Worm (Caenorhabditis elegans) whole organism, L1 larva: ENCODE data around the gene rskd-1.

ENCODE experiments used
- C04F5.9 ChIP-seq: sonication (generic microtip); optimal IDR thresholded peaks from 2 replicates; lab custom pipeline; 2016; ENCODE audit warnings: missing genetic modification characterization, missing compliant biosample characterization
- C16A3.4 ChIP-seq: fragments of 150-350 bp; optimal IDR thresholded peaks from 2 replicates; lab custom pipeline; 2014; ENCODE audit warnings: missing biosample characterization, missing genetic modification characterization
- Y116A8C.19 ChIP-seq: sonication (generic microtip); optimal IDR thresholded peaks from 2 replicates; lab custom pipeline; 2016; ENCODE audit warnings: missing compliant biosample characterization, missing genetic modification characterization, borderline replicate concordance
- aha-1 ChIP-seq: fragments of 150-350 bp; optimal IDR thresholded peaks from 2 replicates; lab custom pipeline; 2014; ENCODE audit warnings: missing biosample characterization, missing genetic modification characterization
- ama-1 ChIP-seq: fragments of 150-350 bp; optimal IDR thresholded peaks from 2 replicates; lab custom pipeline; 2014
- blmp-1 ChIP-seq: fragments of 150-350 bp; optimal IDR thresholded peaks from 2 replicates; lab custom pipeline; 2014; ENCODE audit warnings: missing biosample characterization, missing genetic modification characterization
- ceh-90 ChIP-seq: sonication (generic microtip); optimal IDR thresholded peaks from 2 replicates; lab custom pipeline; 2016; ENCODE audit warnings: missing genetic modification characterization, missing compliant biosample characterization
- dpl-1 ChIP-seq, 3 experiments: fragments of 150-350 bp in 2 of 3; sonication (generic microtip) in 1 of 3; optimal IDR thresholded peaks; 2 replicates each; lab custom pipeline; 2014 to 2017; ENCODE audit warnings: missing biosample characterization in 3 of 3, missing genetic modification characterization in 3 of 3, missing genetic modification reagents in 3 of 3
- dsc-1 ChIP-seq: sonication (generic microtip); optimal IDR thresholded peaks from 2 replicates; lab custom pipeline; 2016; ENCODE audit warnings: mild to moderate bottlenecking, missing genetic modification characterization, missing compliant biosample characterization
- efl-3 ChIP-seq: fragments of 200-800 bp; sonication (Bioruptor generic); optimal IDR thresholded peaks from 2 replicates; lab custom pipeline; 2018; ENCODE audit warnings: mild to moderate bottlenecking, missing genetic modification characterization, missing compliant biosample characterization
- egl-13 ChIP-seq: sonication (generic microtip); optimal IDR thresholded peaks from 2 replicates; lab custom pipeline; 2016; ENCODE audit warnings: missing genotype, missing genetic modification reagents, missing genetic modification characterization, missing compliant biosample characterization
- egl-27 ChIP-seq, 2 experiments: fragments of 150-350 bp in 1 of 2; sonication (generic microtip); optimal IDR thresholded peaks; 3 replicates each; lab custom pipeline; 2017 to 2018; ENCODE audit warnings: missing biosample characterization in 2 of 2, missing genetic modification characterization in 2 of 2, missing genetic modification reagents in 2 of 2
- elt-2 ChIP-seq: sonication (generic microtip); optimal IDR thresholded peaks from 2 replicates; lab custom pipeline; 2016; ENCODE audit warnings: missing genetic modification characterization, mild to moderate bottlenecking, inconsistent platforms, missing compliant biosample characterization, missing genetic modification reagents
- fkh-10 ChIP-seq: sonication (generic microtip); optimal IDR thresholded peaks from 2 replicates; lab custom pipeline; 2017; ENCODE audit warnings: missing biosample characterization, missing genetic modification reagents, missing genetic modification characterization
- fkh-4 ChIP-seq: sonication (generic microtip); optimal IDR thresholded peaks from 2 replicates; lab custom pipeline; 2016; ENCODE audit warnings: missing compliant biosample characterization, missing genetic modification characterization, borderline replicate concordance
- fkh-8 ChIP-seq: sonication (generic microtip); optimal IDR thresholded peaks from 2 replicates; lab custom pipeline; 2016; ENCODE audit warnings: mild to moderate bottlenecking, missing genetic modification characterization, missing compliant biosample characterization
- grh-1 ChIP-seq: fragments of 200-800 bp; sonication (Bioruptor generic); IDR thresholded peaks from 2 replicates; pipeline ENCODE4 v1.3.6; 2022; ENCODE audit warnings: missing genetic modification reagents, missing genetic modification characterization, missing compliant biosample characterization
- hlh-17 ChIP-seq: fragments of 200-800 bp; sonication (Bioruptor generic); optimal IDR thresholded peaks from 2 replicates; lab custom pipeline; 2018; ENCODE audit warnings: missing genetic modification characterization, mild to moderate bottlenecking, missing compliant biosample characterization, moderate library complexity, borderline replicate concordance
- hlh-4 ChIP-seq: sonication (generic microtip); optimal IDR thresholded peaks from 2 replicates; lab custom pipeline; 2016; ENCODE audit warnings: mild to moderate bottlenecking, missing genetic modification characterization, missing compliant biosample characterization
- jun-1 ChIP-seq: fragments of 150-350 bp; optimal IDR thresholded peaks from 2 replicates; lab custom pipeline; 2014; ENCODE audit warnings: missing biosample characterization, missing genetic modification reagents, missing genetic modification characterization
- lin-35 ChIP-seq, 2 experiments: fragments of 150-350 bp; optimal IDR thresholded peaks; 2 replicates each; lab custom pipeline; 2014; ENCODE audit warnings: missing biosample characterization in 2 of 2, missing genetic modification characterization in 2 of 2, missing genetic modification reagents in 2 of 2
- lin-39 ChIP-seq: fragments of 150-350 bp; optimal IDR thresholded peaks from 2 replicates; lab custom pipeline; 2014; ENCODE audit warnings: missing biosample characterization, missing genetic modification reagents, missing genetic modification characterization
- lir-3 ChIP-seq: sonication (generic microtip); optimal IDR thresholded peaks from 2 replicates; lab custom pipeline; 2016; ENCODE audit warnings: mild to moderate bottlenecking, missing genetic modification characterization, moderate library complexity, missing compliant biosample characterization; ENCODE audit not compliant: poor library complexity
- lsy-2 ChIP-seq, 2 experiments: fragments of 150-350 bp; optimal IDR thresholded peaks; 2 replicates each; lab custom pipeline; 2014; ENCODE audit warnings: missing biosample characterization in 2 of 2, missing genetic modification characterization in 2 of 2
- mdl-1 ChIP-seq, 2 experiments: fragments of 150-350 bp; optimal IDR thresholded peaks; 2 replicates each; lab custom pipeline; 2014 to 2017; ENCODE audit warnings: missing biosample characterization in 2 of 2, missing genetic modification characterization in 2 of 2, inconsistent platforms in 1 of 2
- mef-2 ChIP-seq: fragments of 150-350 bp; optimal IDR thresholded peaks from 2 replicates; lab custom pipeline; 2014; ENCODE audit warnings: missing biosample characterization, missing genetic modification characterization
- mep-1 ChIP-seq: fragments of 150-350 bp; optimal IDR thresholded peaks from 2 replicates; lab custom pipeline; 2014; ENCODE audit warnings: missing biosample characterization, missing genetic modification characterization
- nhr-11 ChIP-seq: fragments of 150-350 bp; optimal IDR thresholded peaks from 2 replicates; lab custom pipeline; 2014; ENCODE audit warnings: missing biosample characterization, missing genetic modification characterization
- nhr-12 ChIP-seq: sonication (generic microtip); optimal IDR thresholded peaks from 2 replicates; lab custom pipeline; 2017; ENCODE audit warnings: missing biosample characterization, missing genetic modification characterization
- nhr-19 ChIP-seq: fragments of 200-800 bp; sonication (Bioruptor generic); conservative IDR thresholded peaks from 2 replicates; pipeline ENCODE4 v1.3.6; 2022; ENCODE audit warnings: missing genetic modification characterization, missing compliant biosample characterization
- nhr-28 ChIP-seq: fragments of 150-350 bp; optimal IDR thresholded peaks from 2 replicates; lab custom pipeline; 2014; ENCODE audit warnings: missing biosample characterization, missing genetic modification characterization
- nhr-47 ChIP-seq: sonication (generic microtip); optimal IDR thresholded peaks from 2 replicates; lab custom pipeline; 2016; ENCODE audit warnings: mild to moderate bottlenecking, missing genetic modification characterization, moderate library complexity, missing compliant biosample characterization
- nhr-76 ChIP-seq: sonication (generic microtip); optimal IDR thresholded peaks from 2 replicates; lab custom pipeline; 2017; ENCODE audit warnings: missing biosample characterization, missing genetic modification characterization
- nhr-84 ChIP-seq: sonication (generic microtip); optimal IDR thresholded peaks from 2 replicates; lab custom pipeline; 2017; ENCODE audit warnings: missing biosample characterization, missing genetic modification characterization
- nhr-85 ChIP-seq: sonication (generic microtip); peaks from one replicate; lab custom pipeline; 2016; ENCODE audit warnings: missing genetic modification characterization, inconsistent platforms, missing compliant biosample characterization
- nhr-90 ChIP-seq: sonication (generic microtip); optimal IDR thresholded peaks from 2 replicates; lab custom pipeline; 2016; ENCODE audit warnings: mild to moderate bottlenecking, missing genetic modification characterization, missing compliant biosample characterization; ENCODE audit not compliant: poor library complexity
- pag-3 ChIP-seq: sonication (generic microtip); optimal IDR thresholded peaks from 2 replicates; lab custom pipeline; 2017; ENCODE audit warnings: missing genetic modification characterization, mild to moderate bottlenecking, missing compliant biosample characterization, antibody characterized with exemption, borderline replicate concordance; ENCODE audit not compliant: insufficient read depth
- pqm-1 ChIP-seq: sonication (generic microtip); optimal IDR thresholded peaks from 3 replicates; lab custom pipeline; 2017; ENCODE audit warnings: missing biosample characterization, missing genetic modification characterization
- rnt-1 ChIP-seq: sonication (generic microtip); optimal IDR thresholded peaks from 2 replicates; lab custom pipeline; 2016; ENCODE audit warnings: mild to moderate bottlenecking, missing genetic modification characterization, moderate library complexity, missing compliant biosample characterization
- snpc-4 ChIP-seq: fragments of 150-350 bp; optimal IDR thresholded peaks from 2 replicates; lab custom pipeline; 2014; ENCODE audit warnings: missing biosample characterization, missing genetic modification characterization
- sup-37 ChIP-seq: fragments of 200-800 bp; sonication (Bioruptor generic); optimal IDR thresholded peaks from 2 replicates; lab custom pipeline; 2018; ENCODE audit warnings: mild to moderate bottlenecking, missing genetic modification characterization, missing compliant biosample characterization
- tbx-2 ChIP-seq: sonication (generic microtip); optimal IDR thresholded peaks from 2 replicates; lab custom pipeline; 2016; ENCODE audit warnings: missing genetic modification characterization, missing compliant biosample characterization
- unc-130 ChIP-seq: fragments of 150-350 bp; optimal IDR thresholded peaks from 2 replicates; lab custom pipeline; 2017; ENCODE audit warnings: missing biosample characterization, missing genetic modification characterization, inconsistent platforms
- unc-86 ChIP-seq: sonication (generic microtip); optimal IDR thresholded peaks from 2 replicates; lab custom pipeline; 2016; ENCODE audit warnings: missing genetic modification characterization, missing compliant biosample characterization
- vab-15 ChIP-seq: sonication (generic microtip); optimal IDR thresholded peaks from 2 replicates; lab custom pipeline; 2017; ENCODE audit warnings: missing genotype, mild to moderate bottlenecking, missing genetic modification characterization, missing compliant biosample characterization
- xbp-1 ChIP-seq: sonication (generic microtip); optimal IDR thresholded peaks from 2 replicates; lab custom pipeline; 2016; ENCODE audit warnings: missing genetic modification characterization, missing compliant biosample characterization
- zag-1 ChIP-seq: fragments of 150-350 bp; optimal IDR thresholded peaks from 2 replicates; lab custom pipeline; 2014; ENCODE audit warnings: missing biosample characterization, missing genetic modification characterization
- ztf-4 ChIP-seq: fragments of 150-350 bp; optimal IDR thresholded peaks from 2 replicates; lab custom pipeline; 2014; ENCODE audit warnings: missing biosample characterization, missing genetic modification characterization

The rskd-1 gene

DNA sequence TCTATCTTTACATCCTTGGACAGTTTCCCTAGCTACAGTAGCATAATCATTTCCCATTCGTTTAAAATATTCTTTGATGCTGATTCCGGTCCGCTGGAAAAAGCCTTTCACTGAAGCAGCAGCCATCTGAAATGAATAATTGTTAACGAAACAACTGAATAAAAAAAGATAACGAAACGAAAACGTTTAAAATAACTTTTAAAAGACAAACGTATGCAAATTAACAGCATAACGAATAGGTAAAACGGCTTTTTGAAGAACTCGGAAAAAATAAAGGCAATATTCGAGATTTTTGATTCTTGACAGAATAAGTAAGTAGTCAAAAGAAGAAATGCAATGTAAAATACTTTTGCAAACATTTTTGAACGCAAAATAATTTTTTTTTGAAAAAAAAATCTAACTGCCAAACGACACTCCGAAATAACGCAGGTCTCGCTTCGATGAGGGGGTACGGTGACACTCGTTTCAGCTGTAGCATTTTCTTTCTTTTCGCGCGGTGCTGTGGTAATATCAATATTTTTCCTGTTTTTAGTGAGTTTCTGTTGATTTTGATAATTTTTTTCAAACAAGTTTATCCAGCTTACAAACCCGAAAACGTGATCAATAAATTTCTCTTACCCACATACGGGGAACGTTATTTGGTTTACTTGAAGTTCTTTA lies 29.6 kb upstream of the rskd-1 start, which contains the start of the genes R04F11.5 and R04F11.2 (continued):
- no peak for TF ChIP-seq aha-1 (tag; lab: Kevin White, UChicago)
- peak; percentile 99 for TF ChIP-seq lsy-2 (tag; optimal IDR thresholded peaks at IDR 0.05; lab: Kevin White, UChicago)
- peak; percentile 34 for TF ChIP-seq nhr-11 (tag; lab: Kevin White, UChicago)
- TF ChIP-seq sup-37 (GFP tag; lab: Kevin White, UChicago) = no peak
- TF ChIP-seq ztf-4 (tag; lab: Kevin White, UChicago) = no peak
- TF ChIP-seq blmp-1 (tag; lab: Kevin White, UChicago) = peak; percentile 78
- TF ChIP-seq fkh-4 = no peak
- TF ChIP-seq nhr-90 (tag; lab: Kevin White, UChicago) = peak; percentile 71
- TF ChIP-seq nhr-12 (tag; lab: Kevin White, UChicago) = no peak
- peak; percentile 50 for TF ChIP-seq unc-86
- peak; percentile 59 for TF ChIP-seq lin-39 (tag; lab: Kevin White, UChicago)
- TF ChIP-seq mdl-1 (tag; optimal IDR thresholded peaks at IDR 0.05; lab: Kevin White, UChicago) = peak in 1 of 2 experiments; percentile 25
- no peak for TF ChIP-seq pqm-1 (tag; lab: Kevin White, UChicago)
- no peak for TF ChIP-seq nhr-84 (tag; lab: Kevin White, UChicago)
- peak; percentile 73 for TF ChIP-seq xbp-1 (tag; lab: Kevin White, UChicago)
- TF ChIP-seq nhr-47 (tag; lab: Kevin White, UChicago) = peak; percentile 77
- peak; percentile 49 for TF ChIP-seq dsc-1 (tag; lab: Kevin White, UChicago)
- peak; percentile 74 for TF ChIP-seq snpc-4 (tag; lab: Kevin White, UChicago)
- TF ChIP-seq mef-2 (tag; lab: Kevin White, UChicago) = no peak
- peak; percentile 85 for TF ChIP-seq nhr-85 (tag; lab: Kevin White, UChicago)
- TF ChIP-seq egl-13 (tag; lab: Kevin White, UChicago) = peak; percentile 46
- peak; percentile 80 to 88 (median 82) for TF ChIP-seq dpl-1 (GFP tag; optimal IDR thresholded peaks at IDR 0.05; lab: Kevin White, UChicago)
- TF ChIP-seq nhr-19 (GFP tag; lab: Robert Waterston, UW) = peak; percentile 72
- TF ChIP-seq jun-1 (tag; lab: Kevin White, UChicago) = peak; percentile 66
- no peak for TF ChIP-seq vab-15 (tag; lab: Kevin White, UChicago)
- TF ChIP-seq tbx-2 (tag; lab: Kevin White, UChicago) = peak; percentile 69
- TF ChIP-seq ama-1 (lab: Kevin White, UChicago) = no peak
- no peak for TF ChIP-seq efl-3 (GFP tag; lab: Kevin White, UChicago)
- TF ChIP-seq lir-3 (tag; lab: Kevin White, UChicago) = no peak
- no peak for TF ChIP-seq hlh-17 (GFP tag; lab: Kevin White, UChicago)
- TF ChIP-seq fkh-8 (tag; lab: Kevin White, UChicago) = peak; percentile 48
- TF ChIP-seq elt-2 = no peak
- TF ChIP-seq grh-1 (GFP tag; lab: Robert Waterston, UW) = 0 out of 2 replicates have a peak, but pooled peaks have one; percentile 56
- TF ChIP-seq egl-27 (tag; optimal IDR thresholded peaks at IDR 0.05; lab: Kevin White, UChicago) = no peak
- TF ChIP-seq zag-1 (tag; lab: Kevin White, UChicago) = no peak
- peak; percentile 84 to 91 for TF ChIP-seq lin-35 (GFP tag; optimal IDR thresholded peaks at IDR 0.05; lab: Kevin White, UChicago)
- no peak for TF ChIP-seq ceh-90 (tag; lab: Kevin White, UChicago)
- TF ChIP-seq unc-130 (tag; lab: Kevin White, UChicago) = peak; percentile 82
- no peak for TF ChIP-seq pag-3
- no peak for TF ChIP-seq C04F5.9 (tag; lab: Kevin White, UChicago)
- TF ChIP-seq rnt-1 = peak; percentile 68
- TF ChIP-seq Y116A8C.19 (tag; lab: Kevin White, UChicago) = no peak
- no peak for TF ChIP-seq fkh-10 (GFP tag; lab: Kevin White, UChicago)
- TF ChIP-seq mep-1 (tag; lab: Kevin White, UChicago) = peak; percentile 92
- no peak for TF ChIP-seq nhr-76 (tag; lab: Kevin White, UChicago)
- TF ChIP-seq hlh-4 (tag; lab: Kevin White, UChicago) = no peak
- peak; percentile 94 for TF ChIP-seq C16A3.4 (tag; lab: Kevin White, UChicago)
- no peak for TF ChIP-seq nhr-28 (tag; lab: Kevin White, UChicago)
- TF ChIP-seq, all 84 proteins: peak for 46
